Worm (Caenorhabditis elegans): ENCODE results near the gene T10D4.6.

- TF ChIP-seq Y22D7AL.16 (tag; optimal IDR thresholded peaks at IDR 0.05) = no peak
- no peak for TF ChIP-seq ama-1 (optimal IDR thresholded peaks at IDR 0.05)
- no peak for TF ChIP-seq sox-4 (tag; optimal IDR thresholded peaks at IDR 0.05)
- no peak for TF ChIP-seq dmd-4 (tag; optimal IDR thresholded peaks at IDR 0.05; ENCODE audit: borderline replicate concordance)
- TF ChIP-seq pros-1 (tag; optimal IDR thresholded peaks at IDR 0.05) = no peak
- TF ChIP-seq unc-86 (tag; optimal IDR thresholded peaks at IDR 0.05) = no peak
- no peak for TF ChIP-seq ztf-16 (tag; optimal IDR thresholded peaks at IDR 0.05)
- TF ChIP-seq pha-4 (tag; optimal IDR thresholded peaks at IDR 0.05) = no peak
- TF ChIP-seq elt-2 (tag; optimal IDR thresholded peaks at IDR 0.05) = no peak
- no peak for TF ChIP-seq F13H6.1 (tag; optimal IDR thresholded peaks at IDR 0.05)
- no peak for TF ChIP-seq sox-2 (GFP tag; IDR thresholded peaks at IDR 0.05)
- no peak for TF ChIP-seq fkh-10 (GFP tag; optimal IDR thresholded peaks at IDR 0.05)
These were observed 5.2 kb upstream of the T10D4.6 start, which contains the start of gene clec-123 for ce11 chrII:3113934-3114333.
